Worm (Caenorhabditis elegans) whole organism, L3 larva: ENCODE data around the gene bath-9.

Source experiments
- ZK546.5 ChIP-seq: sonication (generic microtip); optimal IDR thresholded peaks from 2 replicates; lab custom pipeline; 2017; ENCODE audit warnings: missing biosample characterization, missing genetic modification characterization
- ama-1 ChIP-seq: fragments of 150-350 bp; optimal IDR thresholded peaks from 2 replicates; lab custom pipeline; 2018
- ceh-9 ChIP-seq: sonication (generic microtip); optimal IDR thresholded peaks from 2 replicates; lab custom pipeline; 2018; ENCODE audit warnings: missing biosample characterization, missing genetic modification characterization
- elt-2 ChIP-seq: sonication (generic microtip); optimal IDR thresholded peaks from 2 replicates; lab custom pipeline; 2016; ENCODE audit warnings: missing genetic modification reagents, mild to moderate bottlenecking, missing genetic modification characterization, missing compliant biosample characterization
- lin-15B ChIP-seq: fragments of 150-350 bp; optimal IDR thresholded peaks from 2 replicates; lab custom pipeline; 2014; ENCODE audit warnings: missing biosample characterization, missing genetic modification characterization
- nhr-11 ChIP-seq: fragments of 150-350 bp; optimal IDR thresholded peaks from 2 replicates; lab custom pipeline; 2014; ENCODE audit warnings: missing biosample characterization, missing genetic modification characterization
- nhr-12 ChIP-seq: fragments of 150-350 bp; optimal IDR thresholded peaks from 2 replicates; lab custom pipeline; 2014; ENCODE audit warnings: missing biosample characterization, missing genetic modification characterization
- nhr-237 ChIP-seq: fragments of 150-350 bp; optimal IDR thresholded peaks from 2 replicates; lab custom pipeline; 2014; ENCODE audit warnings: missing biosample characterization, missing genetic modification characterization
- nhr-28 ChIP-seq: fragments of 150-350 bp; optimal IDR thresholded peaks from 2 replicates; lab custom pipeline; 2014; ENCODE audit warnings: missing biosample characterization, missing genetic modification characterization
- skn-1 ChIP-seq: fragments of 150-350 bp; optimal IDR thresholded peaks from 2 replicates; lab custom pipeline; 2014; ENCODE audit warnings: missing biosample characterization, missing genetic modification characterization

- TF ChIP-seq ZK546.5 (tag; lab: Kevin White, UChicago) (no peak), ceh-9 (tag; lab: Kevin White, UChicago) (no peak), nhr-28 (tag; lab: Kevin White, UChicago) (no peak), skn-1 (tag; lab: Kevin White, UChicago) (no peak), nhr-11 (tag; lab: Kevin White, UChicago) (no peak), nhr-12 (no peak), elt-2 (tag; lab: Kevin White, UChicago) (no peak), lin-15B (tag; lab: Kevin White, UChicago) (no peak), nhr-237 (tag; lab: Kevin White, UChicago) (no peak), ama-1 (lab: Kevin White, UChicago) (no peak)
These were observed 36.6 kb upstream of the bath-9 start, which contains the start of gene F14D2.5 for ce11 chrII:3340251-3340650.
